Fruit fly (Drosophila melanogaster) Kc167 (cell line): Measurements from ENCODE around the gene CG8001.

ENCODE experiments used
- Myc ChIP-seq: fragments of >200 bp; optimal IDR thresholded peaks from 2 replicates; lab custom pipeline; 2017; ENCODE audit warnings: missing external identifiers
- Sin3A ChIP-seq: fragments of >200 bp; optimal IDR thresholded peaks from 2 replicates; lab custom pipeline; 2018; ENCODE audit warnings: missing external identifiers
- h ChIP-seq: fragments of >200 bp; optimal IDR thresholded peaks from 3 replicates; lab custom pipeline; 2018; ENCODE audit warnings: missing external identifiers
- insv ChIP-seq: fragments of >200 bp; optimal IDR thresholded peaks from 3 replicates; lab custom pipeline; 2018; ENCODE audit warnings: missing external identifiers
- psq ChIP-seq: fragments of >200 bp; optimal IDR thresholded peaks from 2 replicates; lab custom pipeline; 2017; ENCODE audit warnings: missing external identifiers
- ttk ChIP-seq: sonication (Bioruptor generic); optimal IDR thresholded peaks from 2 replicates; lab custom pipeline; 2017; ENCODE audit warnings: missing external identifiers

Gene CG8001

dm6 chr3L:1797005-1797404, 41.0 kb downstream of the CG8001 start, which contains the start of gene CG12020:
CG12020 (plus strand) TSS chr3L:1797305.
- TF ChIP-seq Myc (lab: Kevin White, UChicago): no peak
- no peak for TF ChIP-seq ttk
- no peak for TF ChIP-seq h (lab: Kevin White, UChicago)

DNA sequence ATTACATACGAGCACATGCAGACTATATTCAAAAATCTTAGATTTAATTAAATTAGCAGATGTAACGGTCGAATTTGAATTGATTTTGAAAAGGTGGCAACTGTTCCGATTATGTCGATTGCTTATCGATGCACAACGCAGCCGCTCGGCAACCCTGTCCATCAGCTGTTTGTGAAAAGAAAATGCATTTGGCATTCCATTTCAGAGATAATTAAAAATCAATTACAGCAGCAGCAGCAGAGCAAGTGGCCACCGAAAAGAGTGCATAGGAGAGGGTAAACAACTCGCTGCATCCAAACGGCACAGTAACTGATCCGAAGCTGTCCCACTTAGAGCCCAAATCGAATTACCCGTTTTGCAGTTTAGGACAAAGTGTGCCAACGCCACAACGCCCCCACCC, 42.7 kb downstream of the CG8001 start, which contains the start of gene Patj:
Patj (plus strand) TSS at position 155 of the 400 bp plus-strand sequence.
- TF ChIP-seq insv (lab: Kevin White, UChicago) (no peak), psq (lab: Kevin White, UChicago) (no peak), h (lab: Kevin White, UChicago) (no peak), Myc (lab: Kevin White, UChicago) (no peak), Sin3A (lab: Kevin White, UChicago) (no peak), ttk (no peak)

dm6 chr3L:1802802-1803201, 46.8 kb downstream of the CG8001 start, which contains the start of the genes JTBR and CG42676:
JTBR (minus strand) TSS chr3L:1802856.
CG42676 (plus strand) TSS chr3L:1803107.
- TF ChIP-seq ttk (no peak), psq (lab: Kevin White, UChicago) (peak; percentile 58)

DNA sequence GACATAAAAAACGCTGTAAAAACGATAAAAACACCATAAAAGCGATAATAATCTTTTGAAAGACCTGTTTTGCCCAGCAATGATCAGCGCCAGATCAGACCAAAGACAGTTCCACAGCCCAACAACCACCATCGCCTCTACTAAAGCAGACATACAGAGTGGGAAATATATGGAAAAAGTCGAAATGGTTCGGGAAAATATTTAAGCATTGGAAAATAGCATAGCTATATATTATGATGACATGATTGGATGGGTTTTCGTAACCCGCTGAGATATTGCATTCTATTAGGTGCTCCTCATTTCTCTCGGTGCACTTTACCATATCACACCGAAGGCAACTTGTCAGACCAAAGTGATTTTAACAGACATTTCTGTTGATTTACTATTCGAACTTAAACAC, 52.7 kb downstream of the CG8001 start:
- no peak for TF ChIP-seq insv (lab: Kevin White, UChicago)
- TF ChIP-seq Sin3A (lab: Kevin White, UChicago): no peak
